Worm (Caenorhabditis elegans): ENCODE measurements around the gene mdt-15.

The mdt-15 gene

ce11 chrIII:5836816-5837215, 3.3 kb upstream of the mdt-15 start, which contains the start of gene W04D12.1:
W04D12.1 (plus strand) TSS chrIII:5836926.
- TF ChIP-seq hlh-8 (tag; optimal IDR thresholded peaks at IDR 0.05) (no peak), sdc-2 (tag; optimal IDR thresholded peaks at IDR 0.05) (peak; percentile 7), C38D4.7 (GFP tag; optimal IDR thresholded peaks at IDR 0.05) (peak; percentile 18), nfya-1 (tag; optimal IDR thresholded peaks at IDR 0.05) (peak; percentile 4)

- TF ChIP-seq ets-4 (tag; optimal IDR thresholded peaks at IDR 0.05) = no peak
- no peak for TF ChIP-seq hlh-13 (GFP tag; optimal IDR thresholded peaks at IDR 0.05)
- TF ChIP-seq ceh-2 (tag; optimal IDR thresholded peaks at IDR 0.05) = no peak
- no peak for TF ChIP-seq nfya-1 (tag; optimal IDR thresholded peaks at IDR 0.05)
- TF ChIP-seq C38D4.7 (GFP tag; optimal IDR thresholded peaks at IDR 0.05) = no peak
- no peak for TF ChIP-seq tbx-2 (tag; optimal IDR thresholded peaks at IDR 0.05)
- TF ChIP-seq ceh-9 (tag; optimal IDR thresholded peaks at IDR 0.05) = no peak
- TF ChIP-seq elt-2 (tag; optimal IDR thresholded peaks at IDR 0.05) = no peak
- TF ChIP-seq ref-2 (tag; optimal IDR thresholded peaks at IDR 0.05) = no peak
- no peak for TF ChIP-seq ceh-31 (tag; optimal IDR thresholded peaks at IDR 0.05)
- TF ChIP-seq unc-55 (GFP tag; optimal IDR thresholded peaks at IDR 0.05) = no peak
- no peak for TF ChIP-seq tbx-7 (tag; optimal IDR thresholded peaks at IDR 0.05)
- no peak for TF ChIP-seq che-1 (tag; optimal IDR thresholded peaks at IDR 0.05)
- TF ChIP-seq unc-3 (GFP tag; conservative IDR thresholded peaks at IDR 0.05) = no peak
- no peak for TF ChIP-seq unc-3 (tag; optimal IDR thresholded peaks at IDR 0.05)
- TF ChIP-seq hlh-30 (tag; optimal IDR thresholded peaks at IDR 0.05; ENCODE audit: insufficient read depth) = no peak
- TF ChIP-seq elt-4 (tag; optimal IDR thresholded peaks at IDR 0.05) = no peak
- TF ChIP-seq sdc-2 (tag; optimal IDR thresholded peaks at IDR 0.05) = no peak
- TF ChIP-seq ceh-48 (tag; optimal IDR thresholded peaks at IDR 0.05) = no peak
- no peak for TF ChIP-seq unc-42 (tag; optimal IDR thresholded peaks at IDR 0.05)
- no peak for TF ChIP-seq nhr-11 (tag; optimal IDR thresholded peaks at IDR 0.05)
Measured at ce11 chrIII:5836261-5836660, 2.7 kb upstream of the mdt-15 start.

ce11 chrIII:5835163-5835871, 1.8 kb upstream of the mdt-15 start:
- TF ChIP-seq elt-2 (tag; optimal IDR thresholded peaks at IDR 0.05) (peak; percentile 89), C08G9.2 (tag; optimal IDR thresholded peaks at IDR 0.05) (peak; percentile 46), ets-4 (tag; optimal IDR thresholded peaks at IDR 0.05) (peak; percentile 26), ceh-18 (tag; optimal IDR thresholded peaks at IDR 0.05) (peak; percentile 63), ceh-34 (tag; optimal IDR thresholded peaks at IDR 0.05) (peak; percentile 23), sox-4 (tag; optimal IDR thresholded peaks at IDR 0.05) (no peak), hlh-15 (tag; optimal IDR thresholded peaks at IDR 0.05) (no peak), npax-4 (tag; optimal IDR thresholded peaks at IDR 0.05) (no peak), pha-2 (tag; optimal IDR thresholded peaks at IDR 0.05) (no peak), rnt-1 (tag; optimal IDR thresholded peaks at IDR 0.05) (peak; percentile 49)

- TF ChIP-seq madf-2 (tag; optimal IDR thresholded peaks at IDR 0.05) (no peak), unc-42 (tag; optimal IDR thresholded peaks at IDR 0.05) (peak; percentile 61)
Measured at ce11 chrIII:5834663-5835062, 1.1 kb upstream of the mdt-15 start.

DNA sequence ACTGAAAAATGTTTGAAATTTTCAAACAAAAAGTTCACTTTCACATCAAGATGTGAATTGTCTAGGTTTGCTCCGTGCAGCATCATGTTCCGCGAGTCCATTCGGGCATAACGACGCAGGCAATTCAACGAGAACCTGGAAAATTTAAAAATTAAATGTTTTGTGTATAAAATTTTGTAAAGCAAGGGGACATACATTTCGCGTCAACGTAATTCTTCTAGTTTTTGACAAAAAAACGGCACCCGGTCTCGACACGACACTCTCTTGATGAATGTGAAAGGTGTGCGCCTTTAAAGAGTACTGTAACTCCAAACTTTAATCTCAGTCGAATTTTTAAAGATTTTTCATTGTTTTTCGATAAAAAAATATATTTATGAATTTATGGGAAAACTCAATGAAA, 502 bp upstream of the mdt-15 start, which contains the start of gene R12B2.6:
R12B2.6 (minus strand) TSS at position 101 of the 400 bp plus-strand sequence.
- no peak for TF ChIP-seq syd-9 (tag; optimal IDR thresholded peaks at IDR 0.05)
- no peak for TF ChIP-seq ref-2 (tag; optimal IDR thresholded peaks at IDR 0.05)
- TF ChIP-seq ceh-48 (tag; optimal IDR thresholded peaks at IDR 0.05) = no peak
- TF ChIP-seq dmd-4 (tag; optimal IDR thresholded peaks at IDR 0.05; ENCODE audit: borderline replicate concordance) = no peak
- no peak for TF ChIP-seq hlh-15 (tag; optimal IDR thresholded peaks at IDR 0.05)
- no peak for TF ChIP-seq pax-1 (tag; optimal IDR thresholded peaks at IDR 0.05)
- no peak for TF ChIP-seq ceh-45 (GFP tag; IDR thresholded peaks at IDR 0.05)
- no peak for TF ChIP-seq lim-6 (tag; optimal IDR thresholded peaks at IDR 0.05)
- TF ChIP-seq dve-1 (tag; optimal IDR thresholded peaks at IDR 0.05) = no peak
- no peak for TF ChIP-seq ceh-19 (GFP tag; optimal IDR thresholded peaks at IDR 0.05)
